Fruit fly (Drosophila melanogaster): ENCODE results near the gene CG17493.

- TF ChIP-seq Myc (optimal IDR thresholded peaks at IDR 0.05) (no peak), psq (optimal IDR thresholded peaks at IDR 0.05) (no peak), h (optimal IDR thresholded peaks at IDR 0.05) (no peak)
These were observed 13.3 kb upstream of the CG17493 start, which contains the start of gene RpL5 for dm6 chr2L:22536488-22537041.

Measured in Kc167 (cell line).